Worm (Caenorhabditis elegans) whole organism, L4 larva: ENCODE measurements around the gene saps-1.

Source experiments
- F10B5.3 ChIP-seq: sonication (generic microtip); optimal IDR thresholded peaks from 2 replicates; lab custom pipeline; 2016; ENCODE audit warnings: mild to moderate bottlenecking, missing genetic modification characterization, missing compliant biosample characterization
- F44E2.7 ChIP-seq: fragments of 200-800 bp; sonication (Bioruptor generic); IDR thresholded peaks from 2 replicates; pipeline ENCODE4 v2.1.2; 2022; ENCODE audit warnings: missing genetic modification characterization, missing compliant biosample characterization
- T26A8.4 ChIP-seq: fragments of 200-800 bp; sonication (Bioruptor generic); IDR thresholded peaks from 2 replicates; pipeline ENCODE4 v1.3.6; 2022; ENCODE audit warnings: missing genetic modification characterization, missing compliant biosample characterization
- Y105C5A.15 ChIP-seq: fragments of 200-800 bp; sonication (Bioruptor generic); IDR thresholded peaks from 2 replicates; pipeline ENCODE4 v1.3.6; 2022; ENCODE audit warnings: missing genetic modification characterization, missing compliant biosample characterization
- ZK337.2 ChIP-seq: fragments of 200-800 bp; sonication (Bioruptor generic); IDR thresholded peaks from 2 replicates; pipeline ENCODE4 v1.3.6; 2022; ENCODE audit warnings: missing genetic modification reagents, missing genetic modification characterization, missing compliant biosample characterization
- aha-1 ChIP-seq: fragments of 150-350 bp; peaks from one replicate; lab custom pipeline; 2014; ENCODE audit warnings: missing biosample characterization, missing genetic modification characterization
- arid-1 ChIP-seq: fragments of 200-800 bp; sonication (Bioruptor generic); conservative IDR thresholded peaks from 2 replicates; pipeline ENCODE4 v1.3.6; 2022; ENCODE audit warnings: missing genetic modification reagents, missing genetic modification characterization, missing compliant biosample characterization
- ceh-82 ChIP-seq: sonication (generic microtip); optimal IDR thresholded peaks from 2 replicates; lab custom pipeline; 2017; ENCODE audit warnings: missing biosample characterization, missing genetic modification characterization
- cey-2 ChIP-seq: sonication (generic microtip); optimal IDR thresholded peaks from 3 replicates; lab custom pipeline; 2017; ENCODE audit warnings: missing genetic modification characterization, mild to moderate bottlenecking, missing compliant biosample characterization, antibody characterized with exemption, borderline replicate concordance; ENCODE audit not compliant: insufficient read depth
- ctbp-1 ChIP-seq: fragments of 200-800 bp; sonication (Bioruptor generic); IDR thresholded peaks from 2 replicates; pipeline ENCODE4 v1.3.6; 2022; ENCODE audit warnings: missing genetic modification reagents, missing genetic modification characterization, missing compliant biosample characterization
- daf-16 ChIP-seq, 3 experiments: sonication (generic microtip); optimal IDR thresholded peaks; 2 replicates each; lab custom pipeline; 2016 to 2017; ENCODE audit warnings: missing genetic modification characterization in 3 of 3, missing genetic modification reagents in 3 of 3, mild to moderate bottlenecking in 2 of 3, missing compliant biosample characterization in 2 of 3, missing biosample characterization in 1 of 3, moderate library complexity in 1 of 3
- daf-8 ChIP-seq: fragments of 200-800 bp; sonication (Bioruptor generic); IDR thresholded peaks from 2 replicates; pipeline ENCODE4 v1.3.6; 2022; ENCODE audit warnings: missing genetic modification characterization, missing compliant biosample characterization
- dmd-9 ChIP-seq: fragments of 200-800 bp; sonication (Bioruptor generic); IDR thresholded peaks from 2 replicates; pipeline ENCODE4 v1.3.6; 2022; ENCODE audit warnings: missing genetic modification reagents, missing genetic modification characterization, missing compliant biosample characterization
- egl-27 ChIP-seq: sonication (generic microtip); optimal IDR thresholded peaks from 3 replicates; lab custom pipeline; 2017; ENCODE audit warnings: missing biosample characterization, missing genetic modification reagents, missing genetic modification characterization
- fkh-10 ChIP-seq: fragments of 150-350 bp; optimal IDR thresholded peaks from 2 replicates; lab custom pipeline; 2014; ENCODE audit warnings: missing biosample characterization, missing genetic modification reagents, missing genetic modification characterization
- fos-1 ChIP-seq: fragments of 150-350 bp; optimal IDR thresholded peaks from 2 replicates; lab custom pipeline; 2014; ENCODE audit warnings: missing biosample characterization, missing genetic modification characterization
- hlh-30 ChIP-seq: sonication (generic microtip); optimal IDR thresholded peaks from 2 replicates; lab custom pipeline; 2017; ENCODE audit warnings: antibody characterized with exemption, mild to moderate bottlenecking, missing genetic modification characterization, missing compliant biosample characterization; ENCODE audit not compliant: insufficient read depth
- hmg-1.1 ChIP-seq: fragments of 200-800 bp; sonication (Bioruptor generic); IDR thresholded peaks from 2 replicates; pipeline ENCODE4 v1.3.6; 2022; ENCODE audit warnings: missing genetic modification reagents, missing genetic modification characterization, missing compliant biosample characterization
- jun-1 ChIP-seq: fragments of 150-350 bp; optimal IDR thresholded peaks from 2 replicates; lab custom pipeline; 2014; ENCODE audit warnings: missing biosample characterization, missing genetic modification reagents, missing genetic modification characterization
- lin-1 ChIP-seq: fragments of 200-800 bp; sonication (Bioruptor generic); IDR thresholded peaks from 2 replicates; pipeline ENCODE4 v1.3.6; 2022; ENCODE audit warnings: missing genetic modification reagents, missing genetic modification characterization, missing compliant biosample characterization
- lin-38 ChIP-seq: fragments of 200-800 bp; sonication (Bioruptor generic); IDR thresholded peaks from 2 replicates; pipeline ENCODE4 v1.3.6; 2022; ENCODE audit warnings: missing genetic modification reagents, missing genetic modification characterization, missing compliant biosample characterization
- lir-3 ChIP-seq: sonication (generic microtip); optimal IDR thresholded peaks from 2 replicates; lab custom pipeline; 2016; ENCODE audit warnings: mild to moderate bottlenecking, missing genetic modification characterization, missing compliant biosample characterization
- lsy-2 ChIP-seq, 2 experiments: fragments of 150-350 bp in 1 of 2; sonication (generic microtip) in 1 of 2; optimal IDR thresholded peaks; 2 replicates each; lab custom pipeline; 2014 to 2017; ENCODE audit warnings: missing biosample characterization in 2 of 2, missing genetic modification characterization in 2 of 2
- madf-5 ChIP-seq, 2 experiments: fragments of 200-800 bp; sonication (Bioruptor generic); IDR thresholded peaks; 2 replicates each; pipeline ENCODE4 v1.3.6; 2022; ENCODE audit warnings: missing compliant biosample characterization in 2 of 2, missing genetic modification characterization in 2 of 2
- mep-1 ChIP-seq: fragments of 150-350 bp; sonication (generic microtip); optimal IDR thresholded peaks from 3 replicates; lab custom pipeline; 2014; ENCODE audit warnings: missing biosample characterization, missing genetic modification characterization
- mes-2 ChIP-seq: sonication (generic microtip); optimal IDR thresholded peaks from 2 replicates; lab custom pipeline; 2016; ENCODE audit warnings: missing genotype, mild to moderate bottlenecking, missing genetic modification characterization, missing compliant biosample characterization; ENCODE audit not compliant: poor library complexity, severe bottlenecking
- mxl-2 ChIP-seq: fragments of 200-800 bp; sonication (Bioruptor generic); conservative IDR thresholded peaks from 2 replicates; pipeline ENCODE4 v1.3.6; 2022; ENCODE audit warnings: missing genetic modification reagents, missing genetic modification characterization, missing compliant biosample characterization
- nhr-102 ChIP-seq: sonication (generic microtip); optimal IDR thresholded peaks from 2 replicates; lab custom pipeline; 2016; ENCODE audit warnings: mild to moderate bottlenecking, missing genetic modification characterization, moderate library complexity, missing compliant biosample characterization
- nhr-11 ChIP-seq: fragments of 150-350 bp; optimal IDR thresholded peaks from 2 replicates; lab custom pipeline; 2014; ENCODE audit warnings: missing biosample characterization, missing genetic modification characterization
- nhr-111 ChIP-seq: fragments of 200-800 bp; sonication (Bioruptor generic); optimal IDR thresholded peaks from 2 replicates; lab custom pipeline; 2018; ENCODE audit warnings: mild to moderate bottlenecking, missing genetic modification characterization, missing compliant biosample characterization
- nhr-237 ChIP-seq: sonication (generic microtip); optimal IDR thresholded peaks from 2 replicates; lab custom pipeline; 2017; ENCODE audit warnings: missing biosample characterization, missing genetic modification characterization
- nhr-25 ChIP-seq: sonication (generic microtip); optimal IDR thresholded peaks from 2 replicates; lab custom pipeline; 2017; ENCODE audit warnings: missing genetic modification characterization, mild to moderate bottlenecking, missing compliant biosample characterization, antibody characterized with exemption, moderate library complexity, borderline replicate concordance; ENCODE audit not compliant: insufficient read depth
- nhr-41 ChIP-seq: fragments of 200-800 bp; sonication (Bioruptor generic); IDR thresholded peaks from 2 replicates; pipeline ENCODE4 v1.3.6; 2022; ENCODE audit warnings: missing genetic modification reagents, missing genetic modification characterization, missing compliant biosample characterization
- pha-4 ChIP-seq, 2 experiments: fragments of 150-350 bp in 1 of 2; fragments of 200-800 bp in 1 of 2; sonication (Bioruptor generic) in 1 of 2; IDR thresholded peaks in 1 of 2; optimal IDR thresholded peaks in 1 of 2; 2 replicates each; pipeline versions ENCODE4 v1.3.6 to Lab custom; 2014 to 2022; ENCODE audit warnings: missing genetic modification characterization in 2 of 2, missing genetic modification reagents in 2 of 2, missing biosample characterization in 1 of 2, missing compliant biosample characterization in 1 of 2
- rbr-2 ChIP-seq: sonication (generic microtip); optimal IDR thresholded peaks from 2 replicates; lab custom pipeline; 2016; ENCODE audit warnings: missing genotype, missing genetic modification characterization, missing compliant biosample characterization
- sdz-12 ChIP-seq: fragments of 200-800 bp; sonication (Bioruptor generic); optimal IDR thresholded peaks from 2 replicates; lab custom pipeline; 2018; ENCODE audit warnings: mild to moderate bottlenecking, missing genetic modification characterization, missing compliant biosample characterization
- tag-97 ChIP-seq: fragments of 200-800 bp; sonication (Bioruptor generic); IDR thresholded peaks from 2 replicates; pipeline ENCODE4 v1.3.6; 2022; ENCODE audit warnings: missing genetic modification characterization, missing compliant biosample characterization
- unc-62 ChIP-seq, 3 experiments: fragments of 150-350 bp in 1 of 3; sonication (generic microtip); optimal IDR thresholded peaks in 2 of 3; peaks in 1 of 3; 1 replicate in 1 of 3; 2 replicates in 2 of 3; lab custom pipeline; 2014 to 2017; ENCODE audit warnings: missing biosample characterization in 3 of 3, missing genetic modification characterization in 3 of 3, missing genetic modification reagents in 3 of 3, missing genotype in 1 of 3

The saps-1 gene

ce11 chrII:11302591-11302990, 5.1 kb downstream of the saps-1 start, which contains the start of gene samp-1:
Gene samp-1, plus strand, starts transcription at chrII:11302891.
- TF ChIP-seq pha-4 (GFP tag; IDR thresholded peaks at IDR 0.05; lab: Robert Waterston, UW) (peak; percentile 21; the same call in 1 of the 2 replicates), pha-4 (tag; optimal IDR thresholded peaks at IDR 0.05; lab: Kevin White, UChicago) (no peak), daf-8 (GFP tag; lab: Robert Waterston, UW) (no peak), lin-1 (GFP tag; lab: Robert Waterston, UW) (no peak), unc-62 (GFP tag; optimal IDR thresholded peaks at IDR 0.05 in 1 of 2; lab: Kevin White, UChicago) (peak in 1 of 2 experiments; percentile 78), unc-62 (tag; optimal IDR thresholded peaks at IDR 0.05; lab: Kevin White, UChicago) (no peak), lin-38 (GFP tag; lab: Robert Waterston, UW) (peak; percentile 37; the same call in 1 of the 2 replicates), tag-97 (no peak), nhr-102 (tag; lab: Kevin White, UChicago) (no peak), mxl-2 (GFP tag; lab: Robert Waterston, UW) (no peak)

DNA sequence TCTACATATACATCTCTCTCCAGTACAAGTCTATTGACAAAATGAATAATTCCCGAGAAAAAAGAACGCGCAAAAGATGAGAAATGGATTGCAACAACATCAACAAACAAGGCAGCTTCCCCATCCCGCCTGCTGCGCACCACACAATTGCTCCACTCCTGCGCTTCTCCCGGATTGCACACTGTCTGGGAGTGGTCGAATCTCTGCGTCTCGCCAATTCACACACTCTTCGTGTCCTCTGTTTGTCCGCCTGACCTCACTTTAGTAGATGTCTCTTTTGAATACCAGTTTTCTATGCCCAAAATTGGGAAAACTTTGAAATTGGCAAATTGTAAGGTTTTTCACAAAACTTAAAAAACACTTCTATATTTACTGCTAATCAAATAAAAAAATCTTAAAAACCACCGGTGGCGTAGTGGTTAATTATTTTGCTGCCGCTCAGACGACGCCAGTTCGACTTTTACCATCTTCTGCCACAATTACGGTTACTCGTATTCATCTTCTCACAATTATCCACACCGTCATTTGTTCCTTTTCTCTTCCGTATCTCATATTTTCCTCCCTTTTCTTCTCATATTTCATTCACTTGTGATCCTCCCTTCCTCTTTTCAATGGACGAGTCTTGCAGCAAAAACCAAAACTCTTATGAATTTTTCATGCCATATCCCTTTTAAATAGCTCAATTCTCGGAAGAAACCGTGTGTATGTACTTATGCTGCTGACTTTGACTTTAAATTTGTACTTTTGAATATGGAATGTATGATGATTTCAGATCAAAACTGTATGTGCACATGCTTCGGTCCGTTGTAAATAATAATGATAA, 8.3 kb downstream of the saps-1 start, which contains the start of gene rsf-1:
TSS of gene rsf-1 (plus strand) at position 773 of the 823 bp plus-strand sequence.
- TF ChIP-seq lin-38 (GFP tag; lab: Robert Waterston, UW), result peak; percentile 40; the same call in 1 of the 2 replicates
- peak; percentile 68 for TF ChIP-seq aha-1 (tag; lab: Kevin White, UChicago)
- TF ChIP-seq egl-27 (tag; lab: Kevin White, UChicago), result no peak
- TF ChIP-seq Y105C5A.15 (GFP tag; lab: Robert Waterston, UW), result no peak
- TF ChIP-seq nhr-41 (GFP tag; lab: Robert Waterston, UW), result no peak
- TF ChIP-seq nhr-237 (tag; lab: Kevin White, UChicago), result no peak
- peak; percentile 58; the same call in 1 of the 2 replicates for TF ChIP-seq arid-1 (GFP tag; lab: Robert Waterston, UW)
- no peak for TF ChIP-seq dmd-9
- peak; percentile 59 for TF ChIP-seq hmg-1.1 (GFP tag; lab: Robert Waterston, UW)
- TF ChIP-seq sdz-12 (GFP tag; lab: Kevin White, UChicago), result no peak
- no peak for TF ChIP-seq fos-1 (tag; lab: Kevin White, UChicago)
- TF ChIP-seq unc-62 (GFP tag; optimal IDR thresholded peaks at IDR 0.05 in 1 of 2; lab: Kevin White, UChicago), result peak in 1 of 2 experiments; percentile 60
- no peak for TF ChIP-seq unc-62 (tag; optimal IDR thresholded peaks at IDR 0.05; lab: Kevin White, UChicago)
- TF ChIP-seq nhr-11 (tag; lab: Kevin White, UChicago), result no peak
- TF ChIP-seq cey-2 (tag; lab: Kevin White, UChicago), result no peak
- peak; percentile 34; the same call in 1 of the 2 replicates for TF ChIP-seq ctbp-1
- 0 out of 2 replicates have a peak, but pooled peaks have one; percentile 47 for TF ChIP-seq F44E2.7 (GFP tag; lab: Robert Waterston, UW)
- TF ChIP-seq rbr-2, result peak; percentile 44
- TF ChIP-seq ceh-82 (tag; lab: Kevin White, UChicago), result no peak
- no peak for TF ChIP-seq madf-5 (GFP tag; IDR thresholded peaks at IDR 0.05; lab: Robert Waterston, UW)
- TF ChIP-seq lsy-2 (tag; optimal IDR thresholded peaks at IDR 0.05; lab: Kevin White, UChicago), result peak in 1 of 2 experiments; percentile 41
- TF ChIP-seq F10B5.3 (tag; lab: Kevin White, UChicago), result no peak
- no peak for TF ChIP-seq lir-3 (tag; lab: Kevin White, UChicago)
- no peak for TF ChIP-seq nhr-25 (tag; lab: Kevin White, UChicago)
- TF ChIP-seq T26A8.4 (GFP tag; lab: Robert Waterston, UW), result no peak
- TF ChIP-seq lin-1 (GFP tag; lab: Robert Waterston, UW), result no peak
- TF ChIP-seq pha-4 (GFP tag; IDR thresholded peaks at IDR 0.05; lab: Robert Waterston, UW), result peak; percentile 55; the same call in 1 of the 2 replicates
- no peak for TF ChIP-seq pha-4 (tag; optimal IDR thresholded peaks at IDR 0.05; lab: Kevin White, UChicago)
- peak; percentile 19 for TF ChIP-seq mep-1 (tag; lab: Kevin White, UChicago)
- no peak for TF ChIP-seq ZK337.2 (GFP tag; lab: Robert Waterston, UW)
- peak; percentile 16 for TF ChIP-seq hlh-30
- no peak for TF ChIP-seq nhr-111 (GFP tag; lab: Kevin White, UChicago)
- no peak for TF ChIP-seq jun-1 (tag; lab: Kevin White, UChicago)
- TF ChIP-seq daf-16 (GFP tag; optimal IDR thresholded peaks at IDR 0.05; lab: Kevin White, UChicago), result no peak
- peak; percentile 20 for TF ChIP-seq daf-16 (tag; optimal IDR thresholded peaks at IDR 0.05; lab: Kevin White, UChicago)
- TF ChIP-seq fkh-10 (GFP tag; lab: Kevin White, UChicago), result no peak
- TF ChIP-seq mes-2, result peak; percentile 51
